Worm (Caenorhabditis elegans) whole organism, L1 larva: ENCODE data around the gene C24D10.4.

Source experiments
- ceh-88 ChIP-seq: fragments of 200-800 bp; sonication (Bioruptor generic); IDR thresholded peaks from 2 replicates; pipeline ENCODE4 v1.3.6; 2022; ENCODE audit warnings: missing genetic modification characterization, missing compliant biosample characterization
- dsc-1 ChIP-seq: sonication (generic microtip); optimal IDR thresholded peaks from 2 replicates; lab custom pipeline; 2016; ENCODE audit warnings: mild to moderate bottlenecking, missing genetic modification characterization, missing compliant biosample characterization
- fos-1 ChIP-seq: fragments of 150-350 bp; optimal IDR thresholded peaks from 2 replicates; lab custom pipeline; 2014; ENCODE audit warnings: missing biosample characterization, missing genetic modification characterization
- grh-1 ChIP-seq: fragments of 200-800 bp; sonication (Bioruptor generic); IDR thresholded peaks from 2 replicates; pipeline ENCODE4 v1.3.6; 2022; ENCODE audit warnings: missing genetic modification reagents, missing genetic modification characterization, missing compliant biosample characterization
- mdl-1 ChIP-seq, 2 experiments: fragments of 150-350 bp; optimal IDR thresholded peaks; 2 replicates each; lab custom pipeline; 2014 to 2017; ENCODE audit warnings: missing biosample characterization in 2 of 2, missing genetic modification characterization in 2 of 2, inconsistent platforms in 1 of 2
- nhr-237 ChIP-seq: fragments of 150-350 bp; optimal IDR thresholded peaks from 2 replicates; lab custom pipeline; 2014; ENCODE audit warnings: missing biosample characterization, missing genetic modification characterization
- snpc-4 ChIP-seq: fragments of 150-350 bp; optimal IDR thresholded peaks from 2 replicates; lab custom pipeline; 2014; ENCODE audit warnings: missing biosample characterization, missing genetic modification characterization

- TF ChIP-seq mdl-1 (tag; optimal IDR thresholded peaks at IDR 0.05; lab: Kevin White, UChicago) = no peak
- no peak for TF ChIP-seq nhr-237 (tag; lab: Kevin White, UChicago)
- no peak for TF ChIP-seq grh-1
- no peak for TF ChIP-seq fos-1 (tag; lab: Kevin White, UChicago)
- TF ChIP-seq ceh-88 (GFP tag; lab: Robert Waterston, UW) = no peak
- no peak for TF ChIP-seq dsc-1 (tag; lab: Kevin White, UChicago)
- TF ChIP-seq snpc-4 (tag; lab: Kevin White, UChicago) = no peak
These were observed 5.7 kb downstream of the C24D10.4 start, which contains the start of gene ptp-5.1 for ce11 chrIV:5166030-5166429.
